Fruit fly (Drosophila melanogaster): ENCODE results near the gene CG3281.
A peak's percentile ranks its signal among the peaks of the same experiment; 100 is the strongest.

CG3281 gene

DNA sequence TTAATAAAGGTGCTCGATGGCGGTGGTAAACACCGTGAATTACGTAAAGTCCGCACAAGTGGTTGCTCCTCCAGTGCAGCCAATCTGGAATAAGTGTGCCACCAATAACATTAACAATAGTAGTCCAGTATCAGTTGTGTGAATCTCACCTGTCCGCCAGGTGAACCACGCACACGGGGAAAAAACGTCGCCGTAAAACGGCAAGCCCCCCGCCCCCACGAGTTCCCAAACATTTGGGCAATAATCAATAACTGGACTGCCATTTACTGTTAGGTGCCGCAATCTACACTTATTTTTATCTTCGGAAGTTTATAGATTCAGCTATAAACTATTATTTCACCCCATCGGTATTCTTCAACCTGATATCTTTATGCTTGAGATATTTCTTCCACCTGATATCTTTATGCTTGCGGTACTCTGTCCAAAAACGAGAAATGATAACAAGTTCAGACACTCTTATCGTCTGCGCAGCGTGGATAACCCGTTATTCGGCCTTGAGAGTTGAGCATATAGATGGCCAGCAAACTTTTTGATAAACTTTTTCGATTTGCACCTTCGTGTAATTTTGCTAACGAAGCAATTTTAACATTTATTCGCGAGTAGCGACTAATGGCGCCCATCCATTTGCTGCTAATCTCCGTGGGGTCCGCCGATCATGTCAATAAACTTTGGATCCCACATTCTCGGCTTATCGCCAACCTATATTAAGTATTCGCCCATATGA is 5.6 kb upstream of the CG3281 start (continued):
- TF ChIP-seq h (optimal IDR thresholded peaks at IDR 0.05) = no peak
- no peak for TF ChIP-seq pho (GFP tag; optimal IDR thresholded peaks at IDR 0.05)
- peak; percentile 28 for TF ChIP-seq CG12769 (tag; optimal IDR thresholded peaks at IDR 0.05)
- peak; percentile 52 for TF ChIP-seq CG13894 (tag; optimal IDR thresholded peaks at IDR 0.05)
- no peak for TF ChIP-seq Doc3 (GFP tag; IDR thresholded peaks at IDR 0.05; ENCODE audit: partially characterized antibody)
- peak; percentile 54 for TF ChIP-seq BtbVII (GFP tag; optimal IDR thresholded peaks at IDR 0.05)
- TF ChIP-seq Atf3 (GFP tag; optimal IDR thresholded peaks at IDR 0.05) = no peak
- TF ChIP-seq CG13296 (GFP tag; optimal IDR thresholded peaks at IDR 0.05) = peak; percentile 14
- peak; percentile 86 for TF ChIP-seq onecut (GFP tag; IDR thresholded peaks at IDR 0.05)
- TF ChIP-seq Hmr (GFP tag; optimal IDR thresholded peaks at IDR 0.05) = peak; percentile 0
- peak; percentile 24 for TF ChIP-seq PHDP (tag; optimal IDR thresholded peaks at IDR 0.05)
- TF ChIP-seq schlank (tag; optimal IDR thresholded peaks at IDR 0.05) = peak; percentile 24
- no peak for TF ChIP-seq CG31388 (GFP tag; optimal IDR thresholded peaks at IDR 0.05)
- no peak for TF ChIP-seq CG8290 (GFP tag; optimal IDR thresholded peaks at IDR 0.05)
- TF ChIP-seq CG8290 (tag; optimal IDR thresholded peaks at IDR 0.05) = peak in 1 of 2 experiments; percentile 31
- 0 out of 3 replicates have a peak, but pooled peaks have one; percentile 6 for TF ChIP-seq ci (GFP tag; IDR thresholded peaks at IDR 0.05)
- peak; percentile 30 for TF ChIP-seq ATbp (GFP tag; optimal IDR thresholded peaks at IDR 0.05)
- peak; percentile 0 for TF ChIP-seq odd (GFP tag; optimal IDR thresholded peaks at IDR 0.05)
- TF ChIP-seq gt (GFP tag; IDR thresholded peaks at IDR 0.05) = no peak
- TF ChIP-seq NK7.1 (GFP tag; optimal IDR thresholded peaks at IDR 0.05) = no peak

DNA sequence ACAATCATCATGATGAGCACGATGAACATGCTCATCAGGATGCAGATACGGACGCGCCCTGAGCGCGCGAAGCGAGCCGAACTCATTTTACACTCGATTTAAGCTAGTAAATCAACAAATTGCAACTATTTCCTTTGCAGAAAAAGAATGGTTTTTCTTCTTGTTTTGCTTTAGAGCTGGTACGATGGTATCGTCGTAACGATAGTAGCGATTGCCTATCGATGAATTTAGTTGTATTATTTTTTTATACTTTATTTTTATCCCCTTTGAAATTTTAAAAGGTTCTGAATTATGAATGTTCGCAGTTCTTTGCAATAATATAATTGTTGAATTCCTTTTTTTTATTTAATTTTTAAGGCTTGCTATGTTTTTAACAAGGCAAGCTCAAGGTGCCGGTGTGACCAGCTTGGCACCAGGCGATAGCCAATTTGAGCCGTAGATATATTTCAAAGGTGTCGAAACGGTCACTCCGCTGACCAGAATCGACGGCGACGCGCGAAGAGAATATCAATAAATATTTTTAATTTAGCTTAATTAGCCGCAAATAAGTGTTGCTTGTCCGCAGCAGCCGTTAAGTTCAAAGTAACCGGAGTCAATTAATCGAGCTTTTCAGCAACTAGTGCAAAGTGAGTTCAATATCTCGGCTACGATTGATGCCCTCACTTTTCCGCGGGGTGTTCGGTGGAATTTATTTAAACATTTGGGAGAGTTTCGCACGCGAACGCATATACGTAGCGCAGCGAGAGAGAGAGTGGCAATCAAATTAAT is 4.8 kb upstream of the CG3281 start, which contains the start of the genes CG12213 and GC1:
Gene CG12213 (minus strand): TSS at position 430 of the 768 bp plus-strand sequence.
Gene GC1 (plus strand): TSS at position 447 of the 768 bp plus-strand sequence.
- TF ChIP-seq CG4854 (GFP tag; optimal IDR thresholded peaks at IDR 0.05) (peak; percentile 45), Ravus (GFP tag; IDR thresholded peaks at IDR 0.05) (no peak), eve (GFP tag; optimal IDR thresholded peaks at IDR 0.05) (no peak), CG14710 (tag; optimal IDR thresholded peaks at IDR 0.05) (peak; percentile 89), hth (optimal IDR thresholded peaks at IDR 0.05) (no peak), Taf1 (GFP tag; IDR thresholded peaks at IDR 0.05) (no peak), CG17186 (GFP tag; optimal IDR thresholded peaks at IDR 0.05) (peak; percentile 18), CG13424 (tag; optimal IDR thresholded peaks at IDR 0.05) (peak; percentile 4), pzg (GFP tag; optimal IDR thresholded peaks at IDR 0.05) (peak; percentile 80), salm (tag; optimal IDR thresholded peaks at IDR 0.05) (no peak), dpn (GFP tag; optimal IDR thresholded peaks at IDR 0.05) (peak in 1 of 2 experiments; percentile 37), ci (GFP tag; IDR thresholded peaks at IDR 0.05) (no peak), lbe (GFP tag; optimal IDR thresholded peaks at IDR 0.05) (peak; percentile 32), emc (GFP tag; optimal IDR thresholded peaks at IDR 0.05) (no peak), CG7987 (GFP tag; optimal IDR thresholded peaks at IDR 0.05) (no peak), CG3847 (GFP tag; IDR thresholded peaks at IDR 0.05) (peak; percentile 69), mld (GFP tag; IDR thresholded peaks at IDR 0.05; ENCODE audit: partially characterized antibody) (peak; percentile 94), dati (GFP tag; IDR thresholded peaks at IDR 0.05) (no peak), bowl (GFP tag; IDR thresholded peaks at IDR 0.05) (no peak), ara (GFP tag; IDR thresholded peaks at IDR 0.05) (no peak), Trl (optimal IDR thresholded peaks at IDR 0.05) (peak; percentile 29 to 62), Trl (GFP tag; optimal IDR thresholded peaks at IDR 0.05) (peak; percentile 4), onecut (GFP tag; IDR thresholded peaks at IDR 0.05) (no peak), Eip74EF (GFP tag; optimal IDR thresholded peaks at IDR 0.05) (no peak), CG12769 (tag; optimal IDR thresholded peaks at IDR 0.05) (no peak), lov (optimal IDR thresholded peaks at IDR 0.05) (no peak), lov (GFP tag; IDR thresholded peaks at IDR 0.05) (no peak), CG10959 (GFP tag; IDR thresholded peaks at IDR 0.05) (no peak), amos (GFP tag; IDR thresholded peaks at IDR 0.05; ENCODE audit: partially characterized antibody) (peak; percentile 99), CG9817 (tag; optimal IDR thresholded peaks at IDR 0.05) (no peak), CG12104 (GFP tag; optimal IDR thresholded peaks at IDR 0.05) (peak; percentile 13), CG10462 (GFP tag; optimal IDR thresholded peaks at IDR 0.05) (no peak)
